Worm (Caenorhabditis elegans) whole organism, L1 larva: ENCODE data around the gene his-6.

Experiments used
- C34B4.2 ChIP-seq: sonication (generic microtip); optimal IDR thresholded peaks from 2 replicates; lab custom pipeline; 2017; ENCODE audit warnings: mild to moderate bottlenecking, missing genetic modification characterization, missing compliant biosample characterization
- F16B12.6 ChIP-seq: fragments of 150-350 bp; optimal IDR thresholded peaks from 2 replicates; lab custom pipeline; 2014; ENCODE audit warnings: missing biosample characterization, missing genetic modification characterization
- aha-1 ChIP-seq: fragments of 150-350 bp; optimal IDR thresholded peaks from 2 replicates; lab custom pipeline; 2014; ENCODE audit warnings: missing biosample characterization, missing genetic modification characterization
- alr-1 ChIP-seq: fragments of 200-800 bp; sonication (Bioruptor generic); optimal IDR thresholded peaks from 2 replicates; lab custom pipeline; 2018; ENCODE audit warnings: borderline replicate concordance, mild to moderate bottlenecking, missing genetic modification characterization, missing compliant biosample characterization
- aly-2 ChIP-seq: fragments of 150-350 bp; optimal IDR thresholded peaks from 2 replicates; lab custom pipeline; 2014; ENCODE audit warnings: missing biosample characterization, missing genetic modification characterization
- ceh-63 ChIP-seq: fragments of 200-800 bp; sonication (Bioruptor generic); optimal IDR thresholded peaks from 2 replicates; lab custom pipeline; 2018; ENCODE audit warnings: mild to moderate bottlenecking, missing genetic modification characterization, missing compliant biosample characterization
- ceh-82 ChIP-seq, 3 experiments: fragments of 150-350 bp in 1 of 3; sonication (generic microtip) in 2 of 3; optimal IDR thresholded peaks; 2 replicates each; lab custom pipeline; 2014 to 2017; ENCODE audit warnings: missing biosample characterization in 3 of 3, missing genetic modification characterization in 3 of 3
- ceh-88 ChIP-seq: fragments of 200-800 bp; sonication (Bioruptor generic); IDR thresholded peaks from 2 replicates; pipeline ENCODE4 v1.3.6; 2022; ENCODE audit warnings: missing genetic modification characterization, missing compliant biosample characterization
- dsc-1 ChIP-seq: sonication (generic microtip); optimal IDR thresholded peaks from 2 replicates; lab custom pipeline; 2016; ENCODE audit warnings: mild to moderate bottlenecking, missing genetic modification characterization, missing compliant biosample characterization
- efl-1 ChIP-seq, 4 experiments: fragments of 150-350 bp; optimal IDR thresholded peaks in 3 of 4; peaks in 1 of 4; 1 replicate in 1 of 4; 2 replicates in 3 of 4; lab custom pipeline; 2014; ENCODE audit warnings: missing biosample characterization in 2 of 4, missing genetic modification characterization in 2 of 4, missing genetic modification reagents in 2 of 4
- elt-2 ChIP-seq: sonication (generic microtip); optimal IDR thresholded peaks from 2 replicates; lab custom pipeline; 2016; ENCODE audit warnings: missing genetic modification characterization, mild to moderate bottlenecking, inconsistent platforms, missing compliant biosample characterization, missing genetic modification reagents
- fkh-4 ChIP-seq: sonication (generic microtip); optimal IDR thresholded peaks from 2 replicates; lab custom pipeline; 2016; ENCODE audit warnings: missing compliant biosample characterization, missing genetic modification characterization, borderline replicate concordance
- fos-1 ChIP-seq: fragments of 150-350 bp; optimal IDR thresholded peaks from 2 replicates; lab custom pipeline; 2014; ENCODE audit warnings: missing biosample characterization, missing genetic modification characterization
- hlh-4 ChIP-seq: sonication (generic microtip); optimal IDR thresholded peaks from 2 replicates; lab custom pipeline; 2016; ENCODE audit warnings: mild to moderate bottlenecking, missing genetic modification characterization, missing compliant biosample characterization
- irx-1 ChIP-seq: sonication (generic microtip); optimal IDR thresholded peaks from 2 replicates; lab custom pipeline; 2016; ENCODE audit warnings: missing genetic modification characterization, missing compliant biosample characterization
- isw-1 ChIP-seq: fragments of 200-800 bp; sonication (Bioruptor generic); IDR thresholded peaks from 2 replicates; pipeline ENCODE4 v1.3.6; 2022; ENCODE audit warnings: missing genetic modification characterization, missing compliant biosample characterization
- lin-13 ChIP-seq: fragments of 150-350 bp; optimal IDR thresholded peaks from 2 replicates; lab custom pipeline; 2014; ENCODE audit warnings: missing biosample characterization, missing genetic modification reagents, missing genetic modification characterization
- lir-3 ChIP-seq: sonication (generic microtip); optimal IDR thresholded peaks from 2 replicates; lab custom pipeline; 2016; ENCODE audit warnings: mild to moderate bottlenecking, missing genetic modification characterization, moderate library complexity, missing compliant biosample characterization; ENCODE audit not compliant: poor library complexity
- nhr-11 ChIP-seq: fragments of 150-350 bp; optimal IDR thresholded peaks from 2 replicates; lab custom pipeline; 2014; ENCODE audit warnings: missing biosample characterization, missing genetic modification characterization
- nhr-19 ChIP-seq: fragments of 200-800 bp; sonication (Bioruptor generic); conservative IDR thresholded peaks from 2 replicates; pipeline ENCODE4 v1.3.6; 2022; ENCODE audit warnings: missing genetic modification characterization, missing compliant biosample characterization
- nhr-20 ChIP-seq: sonication (generic microtip); optimal IDR thresholded peaks from 2 replicates; lab custom pipeline; 2016; ENCODE audit warnings: mild to moderate bottlenecking, missing genetic modification characterization, missing compliant biosample characterization
- nhr-28 ChIP-seq: fragments of 150-350 bp; optimal IDR thresholded peaks from 2 replicates; lab custom pipeline; 2014; ENCODE audit warnings: missing biosample characterization, missing genetic modification characterization
- nhr-47 ChIP-seq: sonication (generic microtip); optimal IDR thresholded peaks from 2 replicates; lab custom pipeline; 2016; ENCODE audit warnings: mild to moderate bottlenecking, missing genetic modification characterization, moderate library complexity, missing compliant biosample characterization
- nhr-71 ChIP-seq: sonication (generic microtip); optimal IDR thresholded peaks from 2 replicates; lab custom pipeline; 2016; ENCODE audit warnings: mild to moderate bottlenecking, missing genetic modification characterization, moderate library complexity, missing compliant biosample characterization
- nhr-76 ChIP-seq: sonication (generic microtip); optimal IDR thresholded peaks from 2 replicates; lab custom pipeline; 2017; ENCODE audit warnings: missing biosample characterization, missing genetic modification characterization
- nhr-84 ChIP-seq: sonication (generic microtip); optimal IDR thresholded peaks from 2 replicates; lab custom pipeline; 2017; ENCODE audit warnings: missing biosample characterization, missing genetic modification characterization
- nhr-90 ChIP-seq: sonication (generic microtip); optimal IDR thresholded peaks from 2 replicates; lab custom pipeline; 2016; ENCODE audit warnings: mild to moderate bottlenecking, missing genetic modification characterization, missing compliant biosample characterization; ENCODE audit not compliant: poor library complexity
- rnt-1 ChIP-seq: sonication (generic microtip); optimal IDR thresholded peaks from 2 replicates; lab custom pipeline; 2016; ENCODE audit warnings: mild to moderate bottlenecking, missing genetic modification characterization, moderate library complexity, missing compliant biosample characterization
- sup-37 ChIP-seq: fragments of 200-800 bp; sonication (Bioruptor generic); optimal IDR thresholded peaks from 2 replicates; lab custom pipeline; 2018; ENCODE audit warnings: mild to moderate bottlenecking, missing genetic modification characterization, missing compliant biosample characterization
- tbx-2 ChIP-seq: sonication (generic microtip); optimal IDR thresholded peaks from 2 replicates; lab custom pipeline; 2016; ENCODE audit warnings: missing genetic modification characterization, missing compliant biosample characterization
- tlp-1 ChIP-seq: fragments of 150-350 bp; optimal IDR thresholded peaks from 2 replicates; lab custom pipeline; 2014; ENCODE audit warnings: missing biosample characterization, missing genetic modification characterization
- unc-130 ChIP-seq: fragments of 150-350 bp; optimal IDR thresholded peaks from 2 replicates; lab custom pipeline; 2017; ENCODE audit warnings: missing biosample characterization, missing genetic modification characterization, inconsistent platforms
- unc-98 ChIP-seq: fragments of 200-800 bp; sonication (Bioruptor generic); IDR thresholded peaks from 2 replicates; pipeline ENCODE4 v1.3.6; 2022; ENCODE audit warnings: missing genetic modification characterization, missing compliant biosample characterization
- vab-15 ChIP-seq: sonication (generic microtip); optimal IDR thresholded peaks from 2 replicates; lab custom pipeline; 2017; ENCODE audit warnings: missing genotype, mild to moderate bottlenecking, missing genetic modification characterization, missing compliant biosample characterization
- zag-1 ChIP-seq: fragments of 150-350 bp; optimal IDR thresholded peaks from 2 replicates; lab custom pipeline; 2014; ENCODE audit warnings: missing biosample characterization, missing genetic modification characterization

Gene his-6

DNA sequence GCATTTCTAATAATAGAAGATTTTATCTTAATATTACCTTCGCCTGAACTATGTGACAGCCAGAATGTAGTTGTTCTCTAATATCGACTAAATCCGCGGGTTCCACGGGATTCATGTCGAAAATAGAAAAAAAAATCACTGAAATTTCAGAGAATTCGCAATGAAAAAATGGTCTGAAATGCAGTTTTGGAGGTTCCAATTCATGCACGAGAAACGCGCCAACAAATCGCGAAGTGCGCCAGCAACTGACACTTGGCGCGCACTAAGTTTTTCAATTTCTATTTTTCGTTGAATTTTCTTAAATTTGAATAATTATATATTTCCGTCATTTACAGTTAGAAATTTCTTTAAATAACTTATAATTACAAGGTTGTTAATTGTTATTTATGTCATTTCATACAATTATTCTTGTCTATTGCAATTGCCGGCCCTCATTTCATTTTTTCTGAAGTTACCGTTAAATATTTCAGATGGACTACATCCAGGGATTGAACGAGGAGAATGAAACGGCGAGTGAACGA lies 35.1 kb upstream of the his-6 start, which contains the start of the genes F25G6.9 and symk-1 (continued):
- TF ChIP-seq elt-2 (tag; lab: Kevin White, UChicago) (peak; percentile 12), F16B12.6 (peak; percentile 3), nhr-76 (no peak), lin-13 (GFP tag; lab: Kevin White, UChicago) (peak; percentile 41), lir-3 (tag; lab: Kevin White, UChicago) (peak; percentile 47), aly-2 (tag; lab: Kevin White, UChicago) (peak; percentile 56)

ce11 chrV:8569172-8569571 lies 34.4 kb upstream of the his-6 start:
- no peak for TF ChIP-seq efl-1 (optimal IDR thresholded peaks at IDR 0.05; lab: Kevin White, UChicago)
- TF ChIP-seq efl-1 (GFP tag; optimal IDR thresholded peaks at IDR 0.05 in 1 of 2; lab: Kevin White, UChicago) = peak in 1 of 2 experiments; percentile 76
- TF ChIP-seq nhr-90 (tag; lab: Kevin White, UChicago) = no peak

- TF ChIP-seq fos-1 (no peak), ceh-63 (GFP tag; lab: Kevin White, UChicago) (no peak), nhr-28 (tag; lab: Kevin White, UChicago) (no peak), nhr-11 (tag; lab: Kevin White, UChicago) (no peak), nhr-20 (tag; lab: Kevin White, UChicago) (no peak), nhr-47 (tag; lab: Kevin White, UChicago) (no peak), irx-1 (no peak), nhr-76 (no peak)
- TF ChIP-seq, all 84 proteins: peak for 0
Measured at ce11 chrV:8565075-8565474, 30.3 kb upstream of the his-6 start, which contains the start of gene F25G6.8. Gene F25G6.8, minus strand, starts transcription at chrV:8565175.

- TF ChIP-seq nhr-76 = no peak
- TF ChIP-seq isw-1 (GFP tag; lab: Robert Waterston, UW) = no peak
- TF ChIP-seq rnt-1 (tag; lab: Kevin White, UChicago) = no peak
- TF ChIP-seq nhr-47 (tag; lab: Kevin White, UChicago) = no peak
- TF ChIP-seq aha-1 = no peak
- no peak for TF ChIP-seq fkh-4
- no peak for TF ChIP-seq vab-15
- no peak for TF ChIP-seq sup-37 (GFP tag; lab: Kevin White, UChicago)
- no peak for TF ChIP-seq aly-2 (tag; lab: Kevin White, UChicago)
- TF ChIP-seq nhr-20 (tag; lab: Kevin White, UChicago) = no peak
- TF ChIP-seq ceh-82 (tag; optimal IDR thresholded peaks at IDR 0.05; lab: Kevin White, UChicago) = no peak
- no peak for TF ChIP-seq nhr-84
- TF ChIP-seq C34B4.2 (tag; lab: Kevin White, UChicago) = no peak
- TF ChIP-seq unc-98 (GFP tag; lab: Robert Waterston, UW) = no peak
- TF ChIP-seq hlh-4 (tag; lab: Kevin White, UChicago) = no peak
- no peak for TF ChIP-seq nhr-71 (tag; lab: Kevin White, UChicago)
Measured at ce11 chrV:8560916-8561315, 26.1 kb upstream of the his-6 start, which contains the start of gene acr-16. Gene acr-16, plus strand, starts transcription at chrV:8561216.

ce11 chrV:8555955-8556354 lies 21.2 kb upstream of the his-6 start:
- TF ChIP-seq unc-130 (tag; lab: Kevin White, UChicago) (no peak), dsc-1 (tag; lab: Kevin White, UChicago) (peak; percentile 99), tbx-2 (tag; lab: Kevin White, UChicago) (peak; percentile 27), nhr-19 (GFP tag; lab: Robert Waterston, UW) (no peak), zag-1 (tag; lab: Kevin White, UChicago) (no peak), tlp-1 (tag; lab: Kevin White, UChicago) (no peak), alr-1 (tag; lab: Kevin White, UChicago) (no peak), fkh-4 (peak; percentile 89), ceh-88 (GFP tag; lab: Robert Waterston, UW) (no peak)
